Worm (Caenorhabditis elegans) whole organism, L4 larva: ENCODE data around the gene pix-1.

Experiments used
- F44E2.7 ChIP-seq: fragments of 200-800 bp; sonication (Bioruptor generic); IDR thresholded peaks from 2 replicates; pipeline ENCODE4 v2.1.2; 2022; ENCODE audit warnings: missing genetic modification characterization, missing compliant biosample characterization
- F49E8.2 ChIP-seq: sonication (generic microtip); optimal IDR thresholded peaks from 2 replicates; lab custom pipeline; 2016; ENCODE audit warnings: missing compliant biosample characterization, mild to moderate bottlenecking, missing genetic modification characterization, borderline replicate concordance
- Y48G9A.11 ChIP-seq: fragments of 200-800 bp; sonication (Bioruptor generic); IDR thresholded peaks from 2 replicates; pipeline ENCODE4 v1.3.6; 2022; ENCODE audit warnings: missing genetic modification reagents, missing genetic modification characterization, missing compliant biosample characterization
- ZK337.2 ChIP-seq: fragments of 200-800 bp; sonication (Bioruptor generic); IDR thresholded peaks from 2 replicates; pipeline ENCODE4 v1.3.6; 2022; ENCODE audit warnings: missing genetic modification reagents, missing genetic modification characterization, missing compliant biosample characterization
- aha-1 ChIP-seq: fragments of 150-350 bp; peaks from one replicate; lab custom pipeline; 2014; ENCODE audit warnings: missing biosample characterization, missing genetic modification characterization
- ama-1 ChIP-seq: fragments of 150-350 bp; optimal IDR thresholded peaks from 2 replicates; lab custom pipeline; 2014; ENCODE audit warnings: inconsistent platforms, mixed read lengths
- ces-1 ChIP-seq: fragments of 150-350 bp; sonication (generic microtip); optimal IDR thresholded peaks from 4 replicates; lab custom pipeline; 2014; ENCODE audit warnings: missing biosample characterization, missing genetic modification reagents, missing genetic modification characterization
- cey-2 ChIP-seq: sonication (generic microtip); optimal IDR thresholded peaks from 3 replicates; lab custom pipeline; 2017; ENCODE audit warnings: missing genetic modification characterization, mild to moderate bottlenecking, missing compliant biosample characterization, antibody characterized with exemption, borderline replicate concordance; ENCODE audit not compliant: insufficient read depth
- daf-16 ChIP-seq, 3 experiments: sonication (generic microtip); optimal IDR thresholded peaks; 2 replicates each; lab custom pipeline; 2016 to 2017; ENCODE audit warnings: missing genetic modification characterization in 3 of 3, missing genetic modification reagents in 3 of 3, mild to moderate bottlenecking in 2 of 3, missing compliant biosample characterization in 2 of 3, missing biosample characterization in 1 of 3, moderate library complexity in 1 of 3
- daf-19 ChIP-seq: fragments of 200-800 bp; sonication (Bioruptor generic); conservative IDR thresholded peaks from 2 replicates; pipeline ENCODE4 v1.3.6; 2022; ENCODE audit warnings: missing genetic modification characterization, missing compliant biosample characterization
- daf-8 ChIP-seq: fragments of 200-800 bp; sonication (Bioruptor generic); IDR thresholded peaks from 2 replicates; pipeline ENCODE4 v1.3.6; 2022; ENCODE audit warnings: missing genetic modification characterization, missing compliant biosample characterization
- dmd-6 ChIP-seq: fragments of 200-800 bp; sonication (Bioruptor generic); IDR thresholded peaks from 2 replicates; pipeline ENCODE4 v1.3.6; 2022; ENCODE audit warnings: missing genetic modification reagents, missing genetic modification characterization, missing compliant biosample characterization
- dve-1 ChIP-seq: sonication (generic microtip); optimal IDR thresholded peaks from 2 replicates; lab custom pipeline; 2017; ENCODE audit warnings: antibody characterized with exemption, mild to moderate bottlenecking, missing genetic modification characterization, missing compliant biosample characterization; ENCODE audit not compliant: insufficient read depth
- hlh-11 ChIP-seq: fragments of 200-800 bp; sonication (Bioruptor generic); optimal IDR thresholded peaks from 2 replicates; lab custom pipeline; 2018; ENCODE audit warnings: mild to moderate bottlenecking, missing genetic modification characterization, missing compliant biosample characterization
- lin-1 ChIP-seq: fragments of 200-800 bp; sonication (Bioruptor generic); IDR thresholded peaks from 2 replicates; pipeline ENCODE4 v1.3.6; 2022; ENCODE audit warnings: missing genetic modification reagents, missing genetic modification characterization, missing compliant biosample characterization
- lin-38 ChIP-seq: fragments of 200-800 bp; sonication (Bioruptor generic); IDR thresholded peaks from 2 replicates; pipeline ENCODE4 v1.3.6; 2022; ENCODE audit warnings: missing genetic modification reagents, missing genetic modification characterization, missing compliant biosample characterization
- lsy-2 ChIP-seq, 2 experiments: fragments of 150-350 bp in 1 of 2; sonication (generic microtip) in 1 of 2; optimal IDR thresholded peaks; 2 replicates each; lab custom pipeline; 2014 to 2017; ENCODE audit warnings: missing biosample characterization in 2 of 2, missing genetic modification characterization in 2 of 2
- madf-5 ChIP-seq, 2 experiments: fragments of 200-800 bp; sonication (Bioruptor generic); IDR thresholded peaks; 2 replicates each; pipeline ENCODE4 v1.3.6; 2022; ENCODE audit warnings: missing compliant biosample characterization in 2 of 2, missing genetic modification characterization in 2 of 2
- madf-9 ChIP-seq: fragments of 200-800 bp; sonication (Bioruptor generic); conservative IDR thresholded peaks from 2 replicates; pipeline ENCODE4 v1.3.6; 2022; ENCODE audit warnings: missing genetic modification reagents, missing genetic modification characterization, missing compliant biosample characterization
- mdl-1 ChIP-seq, 2 experiments: fragments of 150-350 bp in 1 of 2; sonication (generic microtip) in 1 of 2; optimal IDR thresholded peaks; 2 replicates each; lab custom pipeline; 2014 to 2017; ENCODE audit warnings: missing biosample characterization in 2 of 2, missing genetic modification characterization in 2 of 2
- mep-1 ChIP-seq: fragments of 150-350 bp; sonication (generic microtip); optimal IDR thresholded peaks from 3 replicates; lab custom pipeline; 2014; ENCODE audit warnings: missing biosample characterization, missing genetic modification characterization
- mes-2 ChIP-seq: sonication (generic microtip); optimal IDR thresholded peaks from 2 replicates; lab custom pipeline; 2016; ENCODE audit warnings: missing genotype, mild to moderate bottlenecking, missing genetic modification characterization, missing compliant biosample characterization; ENCODE audit not compliant: poor library complexity, severe bottlenecking
- mxl-3 ChIP-seq: fragments of 200-800 bp; sonication (Bioruptor generic); optimal IDR thresholded peaks from 2 replicates; lab custom pipeline; 2018; ENCODE audit warnings: mild to moderate bottlenecking, missing genetic modification characterization, missing compliant biosample characterization
- nhr-102 ChIP-seq: sonication (generic microtip); optimal IDR thresholded peaks from 2 replicates; lab custom pipeline; 2016; ENCODE audit warnings: mild to moderate bottlenecking, missing genetic modification characterization, moderate library complexity, missing compliant biosample characterization
- nhr-25 ChIP-seq: sonication (generic microtip); optimal IDR thresholded peaks from 2 replicates; lab custom pipeline; 2017; ENCODE audit warnings: missing genetic modification characterization, mild to moderate bottlenecking, missing compliant biosample characterization, antibody characterized with exemption, moderate library complexity, borderline replicate concordance; ENCODE audit not compliant: insufficient read depth
- nhr-28 ChIP-seq: fragments of 150-350 bp; optimal IDR thresholded peaks from 2 replicates; lab custom pipeline; 2014; ENCODE audit warnings: missing biosample characterization, missing genetic modification characterization
- nhr-42 ChIP-seq: fragments of 200-800 bp; sonication (Bioruptor generic); IDR thresholded peaks from 2 replicates; pipeline ENCODE4 v1.3.6; 2022; ENCODE audit warnings: missing genetic modification characterization, missing compliant biosample characterization
- nhr-48 ChIP-seq: sonication (generic microtip); optimal IDR thresholded peaks from 2 replicates; lab custom pipeline; 2016; ENCODE audit warnings: mild to moderate bottlenecking, missing genetic modification characterization, missing compliant biosample characterization
- nhr-6 ChIP-seq: fragments of 150-350 bp; optimal IDR thresholded peaks from 2 replicates; lab custom pipeline; 2014; ENCODE audit warnings: missing biosample characterization, missing genetic modification characterization
- nhr-76 ChIP-seq: fragments of 150-350 bp; optimal IDR thresholded peaks from 2 replicates; lab custom pipeline; 2014; ENCODE audit warnings: missing biosample characterization, missing genetic modification characterization
- nhr-77 ChIP-seq: fragments of 150-350 bp; optimal IDR thresholded peaks from 2 replicates; lab custom pipeline; 2014; ENCODE audit warnings: missing biosample characterization, missing genetic modification characterization
- php-3 ChIP-seq: fragments of 200-800 bp; sonication (Bioruptor generic); IDR thresholded peaks from 2 replicates; pipeline ENCODE4 v1.3.6; 2022; ENCODE audit warnings: missing genetic modification reagents, missing genetic modification characterization, missing compliant biosample characterization
- pqm-1 ChIP-seq: sonication (generic microtip); optimal IDR thresholded peaks from 2 replicates; lab custom pipeline; 2017; ENCODE audit warnings: missing biosample characterization, missing genetic modification characterization
- saeg-2 ChIP-seq: fragments of 200-800 bp; sonication (Bioruptor generic); IDR thresholded peaks from 2 replicates; pipeline ENCODE4 v1.3.6; 2022; ENCODE audit warnings: missing genetic modification reagents, missing genetic modification characterization, missing compliant biosample characterization
- sdz-12 ChIP-seq: fragments of 200-800 bp; sonication (Bioruptor generic); optimal IDR thresholded peaks from 2 replicates; lab custom pipeline; 2018; ENCODE audit warnings: mild to moderate bottlenecking, missing genetic modification characterization, missing compliant biosample characterization
- snpc-4 ChIP-seq: fragments of 150-350 bp; optimal IDR thresholded peaks from 2 replicates; lab custom pipeline; 2014; ENCODE audit warnings: missing biosample characterization, missing genetic modification characterization
- spr-1 ChIP-seq: sonication (generic microtip); optimal IDR thresholded peaks from 2 replicates; lab custom pipeline; 2016; ENCODE audit warnings: mild to moderate bottlenecking, missing genetic modification characterization, missing compliant biosample characterization
- unc-130 ChIP-seq: sonication (generic microtip); optimal IDR thresholded peaks from 2 replicates; lab custom pipeline; 2016; ENCODE audit warnings: missing genetic modification reagents, missing genetic modification characterization, missing compliant biosample characterization
- unc-62 ChIP-seq, 3 experiments: fragments of 150-350 bp in 1 of 3; sonication (generic microtip); optimal IDR thresholded peaks in 2 of 3; peaks in 1 of 3; 1 replicate in 1 of 3; 2 replicates in 2 of 3; lab custom pipeline; 2014 to 2017; ENCODE audit warnings: missing biosample characterization in 3 of 3, missing genetic modification characterization in 3 of 3, missing genetic modification reagents in 3 of 3, missing genotype in 1 of 3
- zip-2 ChIP-seq: fragments of 150-350 bp; optimal IDR thresholded peaks from 2 replicates; lab custom pipeline; 2014; ENCODE audit warnings: missing biosample characterization, missing genetic modification characterization

Gene pix-1

DNA sequence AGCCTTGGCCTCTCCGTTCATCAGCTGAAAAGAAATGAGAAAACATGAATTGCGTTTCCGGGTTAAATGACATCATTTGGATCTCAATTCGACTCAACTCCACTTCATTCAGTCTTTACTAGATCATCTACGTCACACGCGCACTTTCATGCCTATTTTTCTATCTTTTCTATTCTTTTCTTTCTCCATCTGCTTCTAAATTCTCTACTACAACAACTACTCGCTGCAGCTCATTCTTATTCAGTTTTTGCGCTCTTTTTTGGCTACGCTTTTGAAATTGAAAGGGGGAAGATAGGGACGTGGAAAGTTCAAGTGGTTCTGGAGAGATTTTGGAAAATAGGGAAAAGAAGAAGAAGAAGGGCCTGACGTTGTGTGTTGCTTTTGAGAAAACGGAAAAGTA lies 41.5 kb downstream of the pix-1 start (continued):
- TF ChIP-seq Y48G9A.11 (no peak), nhr-77 (tag; lab: Kevin White, UChicago) (no peak), nhr-25 (no peak), mep-1 (peak; percentile 47), F44E2.7 (GFP tag; lab: Robert Waterston, UW) (no peak), lin-1 (GFP tag; lab: Robert Waterston, UW) (no peak), snpc-4 (tag; lab: Kevin White, UChicago) (no peak), nhr-42 (GFP tag; lab: Robert Waterston, UW) (no peak), daf-19 (GFP tag; lab: Robert Waterston, UW) (no peak), nhr-102 (tag; lab: Kevin White, UChicago) (no peak), ces-1 (peak; percentile 49), zip-2 (no peak), madf-9 (GFP tag; lab: Robert Waterston, UW) (no peak), nhr-6 (tag; lab: Kevin White, UChicago) (no peak), lin-38 (GFP tag; lab: Robert Waterston, UW) (0 out of 2 replicates have a peak, but pooled peaks have one; percentile 23), daf-8 (GFP tag; lab: Robert Waterston, UW) (no peak), ama-1 (peak; percentile 16), nhr-76 (tag; lab: Kevin White, UChicago) (no peak)

DNA sequence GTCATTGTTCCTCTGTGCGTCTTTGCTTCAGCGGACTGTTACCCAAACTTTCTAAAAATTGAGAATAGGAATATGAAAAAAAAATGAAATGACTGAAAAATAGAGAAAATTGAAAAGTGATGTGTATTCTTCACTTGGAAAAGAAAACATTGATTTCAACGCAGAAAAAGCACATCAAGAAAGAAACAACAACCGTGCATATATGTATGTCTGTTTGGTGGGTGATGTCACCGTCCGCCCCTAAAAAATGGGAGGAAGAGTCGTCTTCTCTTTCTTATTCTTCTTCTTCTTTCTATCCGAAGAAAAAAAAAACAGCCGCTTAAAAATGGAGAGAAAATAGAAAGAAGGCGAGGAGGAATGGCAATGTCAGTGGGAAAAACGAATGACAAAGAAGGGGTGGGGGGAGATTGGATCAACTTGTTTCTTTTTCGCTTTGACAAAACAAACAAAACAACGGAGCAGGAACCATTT lies 43.5 kb downstream of the pix-1 start, which contains the start of gene nkb-3:
Gene nkb-3 (minus strand): TSS at position 51 of the 471 bp plus-strand sequence.
- TF ChIP-seq ZK337.2 (GFP tag; lab: Robert Waterston, UW) (no peak), lsy-2 (tag; optimal IDR thresholded peaks at IDR 0.05; lab: Kevin White, UChicago) (peak in 1 of 2 experiments; percentile 11), dve-1 (peak; percentile 54), aha-1 (tag; lab: Kevin White, UChicago) (peak; percentile 33)

DNA sequence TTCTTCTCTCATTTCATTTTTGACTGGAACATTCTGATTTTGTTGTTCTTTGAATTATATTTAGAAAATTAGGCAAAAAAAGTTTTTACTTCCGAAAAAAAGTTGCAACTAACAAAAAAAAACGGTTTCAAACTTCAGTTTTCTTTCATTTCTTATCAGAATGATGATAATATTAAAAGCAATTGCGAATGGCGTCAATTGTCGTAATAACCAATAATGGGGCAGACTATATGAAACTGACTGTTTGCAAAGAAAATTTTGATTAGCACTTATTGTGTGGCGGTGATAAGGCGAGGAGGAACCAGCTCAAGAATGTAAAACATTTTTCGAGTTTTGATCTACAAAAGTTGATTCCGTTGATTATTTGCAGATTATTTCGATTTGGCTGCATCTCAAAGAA lies 45.6 kb downstream of the pix-1 start:
- TF ChIP-seq sdz-12 (GFP tag; lab: Kevin White, UChicago) = no peak
- TF ChIP-seq php-3 (GFP tag; lab: Robert Waterston, UW) = peak; percentile 67
- no peak for TF ChIP-seq unc-130 (GFP tag; lab: Kevin White, UChicago)
- peak; percentile 63 for TF ChIP-seq dve-1
- TF ChIP-seq nhr-28 (tag; lab: Kevin White, UChicago) = peak; percentile 78
- no peak for TF ChIP-seq daf-16 (GFP tag; optimal IDR thresholded peaks at IDR 0.05; lab: Kevin White, UChicago)
- TF ChIP-seq daf-16 (tag; optimal IDR thresholded peaks at IDR 0.05; lab: Kevin White, UChicago) = peak; percentile 59
- TF ChIP-seq pqm-1 (tag; lab: Kevin White, UChicago) = peak; percentile 93
- no peak for TF ChIP-seq spr-1 (tag; lab: Kevin White, UChicago)
- no peak for TF ChIP-seq F49E8.2 (tag; lab: Kevin White, UChicago)
- TF ChIP-seq mdl-1 (tag; optimal IDR thresholded peaks at IDR 0.05; lab: Kevin White, UChicago) = peak in 1 of 2 experiments; percentile 13
- no peak for TF ChIP-seq cey-2 (tag; lab: Kevin White, UChicago)
- no peak for TF ChIP-seq ces-1
- no peak for TF ChIP-seq madf-5 (GFP tag; IDR thresholded peaks at IDR 0.05; lab: Robert Waterston, UW)
- peak; percentile 27 for TF ChIP-seq mes-2 (tag; lab: Kevin White, UChicago)
- peak; percentile 55 for TF ChIP-seq hlh-11 (tag; lab: Kevin White, UChicago)
- TF ChIP-seq nhr-77 (tag; lab: Kevin White, UChicago) = peak; percentile 71
- no peak for TF ChIP-seq saeg-2
- TF ChIP-seq unc-62 (GFP tag; optimal IDR thresholded peaks at IDR 0.05 in 1 of 2; lab: Kevin White, UChicago) = no peak
- no peak for TF ChIP-seq unc-62 (tag; optimal IDR thresholded peaks at IDR 0.05; lab: Kevin White, UChicago)
- peak; percentile 25 for TF ChIP-seq nhr-48
- TF ChIP-seq dmd-6 (GFP tag; lab: Robert Waterston, UW) = peak; percentile 86
- TF ChIP-seq mxl-3 (GFP tag; lab: Kevin White, UChicago) = no peak
